Worm (Caenorhabditis elegans): ENCODE measurements around the gene smrc-1.

smrc-1 gene

DNA sequence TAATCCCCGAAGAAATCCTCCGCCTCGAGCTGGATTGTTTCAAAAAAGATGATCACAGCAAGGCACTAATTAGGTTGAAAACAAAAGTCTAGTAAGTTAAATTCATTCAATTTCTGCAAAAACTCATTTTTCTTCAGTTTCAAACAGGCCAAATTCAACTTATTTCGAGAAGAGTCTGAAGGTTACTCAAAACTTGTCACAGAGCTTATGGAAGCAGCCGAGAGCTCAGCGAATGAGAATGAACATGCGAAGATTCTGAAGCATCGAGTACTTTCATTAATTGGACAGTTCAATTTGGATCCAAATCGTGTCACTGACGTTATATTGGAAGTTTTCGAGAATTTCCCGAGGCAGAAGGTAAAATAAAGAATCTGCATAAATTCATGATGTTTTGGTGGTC is 22.2 kb upstream of the smrc-1 start:
- no peak for TF ChIP-seq sma-9 (GFP tag; optimal IDR thresholded peaks at IDR 0.05)
- TF ChIP-seq sma-9 (tag; optimal IDR thresholded peaks at IDR 0.05): no peak
- no peak for TF ChIP-seq lsy-2 (tag; optimal IDR thresholded peaks at IDR 0.05)
- no peak for TF ChIP-seq alr-1 (tag; optimal IDR thresholded peaks at IDR 0.05)
- TF ChIP-seq ztf-4 (tag; optimal IDR thresholded peaks at IDR 0.05): no peak
- no peak for TF ChIP-seq peb-1 (tag; optimal IDR thresholded peaks at IDR 0.05)

DNA sequence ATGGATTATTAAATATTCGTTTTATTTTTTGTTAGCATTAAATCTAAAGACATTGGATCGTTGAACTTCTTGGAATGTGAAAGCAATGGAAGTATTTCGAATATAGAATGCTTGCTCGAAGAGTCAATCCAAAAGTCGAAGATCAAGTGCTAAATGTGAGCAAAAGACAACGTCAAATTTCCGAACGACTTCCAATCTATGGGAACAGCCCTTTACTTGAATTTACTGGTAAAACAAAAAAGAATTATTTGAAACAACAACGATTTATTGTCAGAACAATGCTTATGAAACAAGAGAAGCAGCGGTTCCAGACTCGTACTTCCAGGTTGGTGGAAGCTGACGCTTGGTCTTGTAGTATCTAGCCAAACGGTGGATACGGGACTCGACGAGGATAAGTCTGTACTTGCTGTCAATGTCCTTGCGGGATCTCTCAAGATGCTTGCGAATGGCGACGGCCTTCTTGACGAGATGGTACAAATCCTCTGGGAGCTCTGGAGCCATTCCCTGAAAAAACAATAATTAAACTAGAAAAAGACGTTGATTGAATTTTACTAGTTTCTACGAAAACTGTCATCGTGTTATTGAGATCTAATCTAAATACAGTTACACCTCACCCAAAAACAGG is 16.8 kb upstream of the smrc-1 start:
- TF ChIP-seq F13H6.1 (tag; optimal IDR thresholded peaks at IDR 0.05) (no peak), lin-13 (GFP tag; optimal IDR thresholded peaks at IDR 0.05) (no peak), unc-39 (tag; optimal IDR thresholded peaks at IDR 0.05) (no peak), peb-1 (tag; optimal IDR thresholded peaks at IDR 0.05) (no peak), sma-9 (GFP tag; optimal IDR thresholded peaks at IDR 0.05) (no peak), sma-9 (tag; optimal IDR thresholded peaks at IDR 0.05) (no peak), mab-5 (tag; optimal IDR thresholded peaks at IDR 0.05) (no peak), lsy-2 (tag; optimal IDR thresholded peaks at IDR 0.05) (no peak), nhr-12 (tag; optimal IDR thresholded peaks at IDR 0.05) (no peak), skn-1 (tag; optimal IDR thresholded peaks at IDR 0.05) (no peak), nhr-23 (tag; optimal IDR thresholded peaks at IDR 0.05) (no peak)

DNA sequence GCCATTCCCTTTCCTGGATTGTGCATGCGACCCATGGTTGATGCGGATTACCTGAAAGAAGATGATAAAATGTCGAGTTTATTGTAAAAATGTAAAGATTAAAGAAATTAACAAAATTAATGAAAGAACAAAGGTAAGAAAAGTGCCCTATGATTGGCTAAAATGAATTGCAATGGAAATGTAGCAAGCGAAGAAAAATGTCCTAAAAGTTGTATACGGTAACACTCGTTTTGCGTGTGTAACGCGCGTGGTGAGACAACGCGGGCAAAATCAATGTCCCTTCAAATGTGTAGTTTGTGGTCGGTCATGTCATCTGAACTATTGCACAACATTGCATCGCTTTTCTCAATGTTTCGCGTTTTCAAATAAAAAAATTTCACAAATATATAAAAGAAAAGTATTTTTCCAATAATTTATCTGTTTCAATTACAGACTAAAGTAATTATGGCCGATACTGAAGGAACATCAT is 15.8 kb upstream of the smrc-1 start, which contains the start of the genes rps-13 and nfx-1:
TSS of gene rps-13 (minus strand) at position 51 of the 469 bp plus-strand sequence.
TSS of gene nfx-1 (plus strand) at position 433 of the 469 bp plus-strand sequence.
- peak; percentile 79 for TF ChIP-seq lin-13 (GFP tag; optimal IDR thresholded peaks at IDR 0.05)
- TF ChIP-seq nhr-77 (tag; optimal IDR thresholded peaks at IDR 0.05): no peak
- TF ChIP-seq mab-5 (tag; optimal IDR thresholded peaks at IDR 0.05): peak; percentile 58
- TF ChIP-seq egl-27 (tag; optimal IDR thresholded peaks at IDR 0.05): peak; percentile 2
- TF ChIP-seq ztf-4 (tag; optimal IDR thresholded peaks at IDR 0.05): peak; percentile 40
- no peak for TF ChIP-seq alr-1 (tag; optimal IDR thresholded peaks at IDR 0.05)
- TF ChIP-seq snpc-4 (tag; optimal IDR thresholded peaks at IDR 0.05): no peak
- peak; percentile 77 for TF ChIP-seq fos-1 (tag; optimal IDR thresholded peaks at IDR 0.05)
- peak; percentile 61 for TF ChIP-seq lin-11 (tag; optimal IDR thresholded peaks at IDR 0.05)
- no peak for TF ChIP-seq elt-1 (tag; optimal IDR thresholded peaks at IDR 0.05)
- no peak for TF ChIP-seq unc-39 (tag; optimal IDR thresholded peaks at IDR 0.05)
- TF ChIP-seq unc-55 (GFP tag; optimal IDR thresholded peaks at IDR 0.05): peak; percentile 95
- peak; percentile 31 for TF ChIP-seq ceh-82 (tag; optimal IDR thresholded peaks at IDR 0.05)
- TF ChIP-seq zag-1 (tag; optimal IDR thresholded peaks at IDR 0.05): no peak
- TF ChIP-seq sma-3 (GFP tag; optimal IDR thresholded peaks at IDR 0.05): peak; percentile 70
- TF ChIP-seq R02D3.7 (tag; optimal IDR thresholded peaks at IDR 0.05): no peak
- peak; percentile 73 for TF ChIP-seq nhr-25 (tag; optimal IDR thresholded peaks at IDR 0.05)
- TF ChIP-seq nhr-11 (tag; optimal IDR thresholded peaks at IDR 0.05): no peak
- no peak for TF ChIP-seq mbf-1 (tag; optimal IDR thresholded peaks at IDR 0.05)
- TF ChIP-seq sma-9 (GFP tag; optimal IDR thresholded peaks at IDR 0.05): peak; percentile 72
- no peak for TF ChIP-seq sma-9 (tag; optimal IDR thresholded peaks at IDR 0.05)
- no peak for TF ChIP-seq aly-2 (tag; optimal IDR thresholded peaks at IDR 0.05)
- no peak for TF ChIP-seq dmd-4 (tag; optimal IDR thresholded peaks at IDR 0.05)
- TF ChIP-seq nhr-10 (tag; optimal IDR thresholded peaks at IDR 0.05): peak; percentile 17
- no peak for TF ChIP-seq nhr-237 (tag; optimal IDR thresholded peaks at IDR 0.05)
- no peak for TF ChIP-seq nhr-12 (tag; optimal IDR thresholded peaks at IDR 0.05)
- TF ChIP-seq ztf-1 (GFP tag; conservative IDR thresholded peaks at IDR 0.05): no peak
- TF ChIP-seq mdl-1 (tag; optimal IDR thresholded peaks at IDR 0.05): peak; percentile 38 to 39
- TF ChIP-seq skn-1 (tag; optimal IDR thresholded peaks at IDR 0.05): peak; percentile 37
- TF ChIP-seq lin-39 (tag; optimal IDR thresholded peaks at IDR 0.05): no peak
- no peak for TF ChIP-seq elt-3 (tag; optimal IDR thresholded peaks at IDR 0.05)
- no peak for TF ChIP-seq unc-62 (GFP tag; optimal IDR thresholded peaks at IDR 0.05)
- TF ChIP-seq Y55F3AM.14 (GFP tag; optimal IDR thresholded peaks at IDR 0.05): no peak
- no peak for TF ChIP-seq sem-4 (tag; optimal IDR thresholded peaks at IDR 0.05)
- peak; percentile 77 for TF ChIP-seq gmeb-1 (tag; optimal IDR thresholded peaks at IDR 0.05)
- peak; percentile 73 for TF ChIP-seq blmp-1 (tag; optimal IDR thresholded peaks at IDR 0.05; ENCODE audit: insufficient read depth)
- peak; percentile 83 for TF ChIP-seq crh-2 (tag; optimal IDR thresholded peaks at IDR 0.05)
- TF ChIP-seq nhr-6 (tag; optimal IDR thresholded peaks at IDR 0.05): peak; percentile 32
- TF ChIP-seq nhr-23 (tag; optimal IDR thresholded peaks at IDR 0.05): no peak
- peak; percentile 54 for TF ChIP-seq F13H6.1 (tag; optimal IDR thresholded peaks at IDR 0.05)
- TF ChIP-seq lsy-2 (tag; optimal IDR thresholded peaks at IDR 0.05): peak; percentile 96 to 99
- peak; percentile 24 for TF ChIP-seq nhr-21 (tag; optimal IDR thresholded peaks at IDR 0.05)
- peak; percentile 99 for TF ChIP-seq nhr-129 (tag; optimal IDR thresholded peaks at IDR 0.05)
- no peak for TF ChIP-seq ztf-11 (tag; optimal IDR thresholded peaks at IDR 0.05)
- no peak for TF ChIP-seq ceh-16 (tag; optimal IDR thresholded peaks at IDR 0.05)
- no peak for TF ChIP-seq peb-1 (tag; optimal IDR thresholded peaks at IDR 0.05)
- peak; percentile 87 for TF ChIP-seq C34F6.9 (tag; optimal IDR thresholded peaks at IDR 0.05)
- TF ChIP-seq ama-1 (optimal IDR thresholded peaks at IDR 0.05): peak; percentile 27
